Worm (Caenorhabditis elegans): ENCODE measurements around the gene F31B9.2.

DNA sequence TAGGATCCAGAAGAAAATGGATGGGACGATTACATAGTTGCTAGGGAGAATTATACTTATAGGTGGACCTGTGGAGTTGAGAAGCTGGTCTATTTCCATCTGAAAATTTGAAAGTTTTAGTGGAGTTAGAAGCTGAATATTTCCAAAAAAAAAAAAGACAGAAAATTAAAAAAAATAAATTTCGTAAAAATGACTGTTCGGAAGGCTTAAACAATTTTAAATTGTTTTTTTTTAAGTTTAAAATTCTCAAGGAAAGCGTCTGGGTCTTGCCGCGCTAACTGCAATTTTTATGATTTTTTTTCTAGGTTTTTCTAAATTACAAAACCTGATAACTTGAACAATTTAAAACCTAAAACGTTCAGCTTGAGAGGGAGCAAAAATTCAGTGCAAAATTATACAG is 22.1 kb downstream of the F31B9.2 start, which contains the start of gene mrp-3:
- TF ChIP-seq ceh-14 (tag; optimal IDR thresholded peaks at IDR 0.05): no peak
- no peak for TF ChIP-seq ama-1 (optimal IDR thresholded peaks at IDR 0.05)
- TF ChIP-seq ceh-22 (tag; optimal IDR thresholded peaks at IDR 0.05): no peak
- no peak for TF ChIP-seq dve-1 (tag; optimal IDR thresholded peaks at IDR 0.05)
- no peak for TF ChIP-seq nfya-1 (tag; optimal IDR thresholded peaks at IDR 0.05)
- no peak for TF ChIP-seq pax-1 (tag; optimal IDR thresholded peaks at IDR 0.05)
- no peak for TF ChIP-seq pha-4 (tag; optimal IDR thresholded peaks at IDR 0.05)
- TF ChIP-seq syd-9 (tag; optimal IDR thresholded peaks at IDR 0.05): no peak

Measured in whole organism, late embryonic.